Fruit fly (Drosophila melanogaster): ENCODE measurements around the gene CG31869.

CG31869 gene

dm6 chr2L:10792072-10792471 is 8.8 kb downstream of the CG31869 start:
- no peak for TF ChIP-seq Dif (GFP tag; optimal IDR thresholded peaks at IDR 0.05; ENCODE audit: partially characterized antibody)
- TF ChIP-seq dsf (GFP tag; optimal IDR thresholded peaks at IDR 0.05; ENCODE audit: borderline replicate concordance), result no peak
- TF ChIP-seq Dfd (GFP tag; optimal IDR thresholded peaks at IDR 0.05), result no peak
- TF ChIP-seq sv (GFP tag; optimal IDR thresholded peaks at IDR 0.05), result no peak
- TF ChIP-seq Hnf4 (GFP tag; optimal IDR thresholded peaks at IDR 0.05), result no peak
- TF ChIP-seq lola (GFP tag; optimal IDR thresholded peaks at IDR 0.05), result no peak
- no peak for TF ChIP-seq Sp1 (GFP tag; optimal IDR thresholded peaks at IDR 0.05)
- no peak for TF ChIP-seq Rel (GFP tag; optimal IDR thresholded peaks at IDR 0.05)
- no peak for TF ChIP-seq Rel (tag; optimal IDR thresholded peaks at IDR 0.05)
- no peak for TF ChIP-seq CG32264 (GFP tag; optimal IDR thresholded peaks at IDR 0.05)
- TF ChIP-seq sage (GFP tag; optimal IDR thresholded peaks at IDR 0.05), result no peak
- no peak for TF ChIP-seq ey (GFP tag; optimal IDR thresholded peaks at IDR 0.05)
- no peak for TF ChIP-seq HLH106 (tag; optimal IDR thresholded peaks at IDR 0.05)
- TF ChIP-seq CG9705 (GFP tag; optimal IDR thresholded peaks at IDR 0.05), result no peak

dm6 chr2L:10791343-10791742 is 9.6 kb downstream of the CG31869 start:
- no peak for TF ChIP-seq Vsx2 (GFP tag; optimal IDR thresholded peaks at IDR 0.05; ENCODE audit: partially characterized antibody)
- peak; percentile 18 for TF ChIP-seq CrebA (GFP tag; optimal IDR thresholded peaks at IDR 0.05; ENCODE audit: borderline replicate concordance)
- peak; percentile 9 for TF ChIP-seq rgr (GFP tag; optimal IDR thresholded peaks at IDR 0.05)
- TF ChIP-seq fru (GFP tag; optimal IDR thresholded peaks at IDR 0.05), result peak; percentile 90
- TF ChIP-seq foxo (GFP tag; optimal IDR thresholded peaks at IDR 0.05), result peak in 1 of 2 experiments; percentile 72
- peak; percentile 6 for TF ChIP-seq dmrt93B (GFP tag; optimal IDR thresholded peaks at IDR 0.05)
- peak; percentile 31 for TF ChIP-seq CG9705 (GFP tag; optimal IDR thresholded peaks at IDR 0.05)
- TF ChIP-seq dsf (GFP tag; optimal IDR thresholded peaks at IDR 0.05; ENCODE audit: borderline replicate concordance), result no peak
- peak; percentile 35 for TF ChIP-seq Hnf4 (GFP tag; optimal IDR thresholded peaks at IDR 0.05)
- no peak for TF ChIP-seq brk (GFP tag; optimal IDR thresholded peaks at IDR 0.05)
- TF ChIP-seq Jra (GFP tag; optimal IDR thresholded peaks at IDR 0.05), result no peak
- TF ChIP-seq N (GFP tag; optimal IDR thresholded peaks at IDR 0.05), result no peak
- peak; percentile 20 for TF ChIP-seq OdsH (GFP tag; optimal IDR thresholded peaks at IDR 0.05)
- TF ChIP-seq br (GFP tag; optimal IDR thresholded peaks at IDR 0.05), result peak; percentile 20
- TF ChIP-seq tai (GFP tag; optimal IDR thresholded peaks at IDR 0.05), result no peak
- TF ChIP-seq lola (GFP tag; optimal IDR thresholded peaks at IDR 0.05), result no peak
- TF ChIP-seq psq (GFP tag; optimal IDR thresholded peaks at IDR 0.05), result peak; percentile 39
- peak; percentile 49 for TF ChIP-seq h (GFP tag; optimal IDR thresholded peaks at IDR 0.05)
- TF ChIP-seq CG32264 (GFP tag; optimal IDR thresholded peaks at IDR 0.05), result no peak
- no peak for TF ChIP-seq usp (GFP tag; optimal IDR thresholded peaks at IDR 0.05)
- peak; percentile 68 for TF ChIP-seq Sp1 (GFP tag; optimal IDR thresholded peaks at IDR 0.05)
- peak; percentile 39 for TF ChIP-seq ey (GFP tag; optimal IDR thresholded peaks at IDR 0.05)
- no peak for TF ChIP-seq Hr83 (GFP tag; optimal IDR thresholded peaks at IDR 0.05; ENCODE audit: poor library complexity, severe bottlenecking)
- peak; percentile 62 for TF ChIP-seq HLH106 (tag; optimal IDR thresholded peaks at IDR 0.05)
- TF ChIP-seq woc (GFP tag; optimal IDR thresholded peaks at IDR 0.05), result peak; percentile 65

DNA sequence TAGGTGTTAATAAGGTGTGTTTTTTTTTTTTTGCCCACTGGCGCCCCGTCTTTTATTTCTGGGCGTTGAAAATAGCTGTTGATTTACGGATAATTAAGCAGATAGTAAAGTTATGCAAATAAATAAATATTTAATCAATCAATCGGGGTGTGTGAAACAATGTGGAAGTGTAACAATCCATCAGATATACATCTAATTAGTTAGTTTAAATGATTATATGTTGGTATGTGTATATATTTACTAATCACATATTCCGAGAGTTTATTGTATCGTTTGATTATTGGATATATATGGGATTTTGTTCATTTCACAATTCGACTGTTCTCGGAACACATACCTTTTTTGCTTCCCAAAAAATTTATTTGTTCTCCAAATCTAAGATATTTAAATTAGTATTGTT is 11.0 kb downstream of the CG31869 start, which contains the start of gene CG31870:
Gene CG31870 (plus strand): TSS at position 301 of the 400 bp plus-strand sequence.
- TF ChIP-seq woc (GFP tag; optimal IDR thresholded peaks at IDR 0.05) (no peak), Abd-B (GFP tag; optimal IDR thresholded peaks at IDR 0.05) (no peak), br (GFP tag; optimal IDR thresholded peaks at IDR 0.05) (no peak), sv (GFP tag; optimal IDR thresholded peaks at IDR 0.05) (no peak), CG32264 (GFP tag; optimal IDR thresholded peaks at IDR 0.05) (no peak), pan (optimal IDR thresholded peaks at IDR 0.05) (no peak), Myc (optimal IDR thresholded peaks at IDR 0.05) (no peak), brk (GFP tag; optimal IDR thresholded peaks at IDR 0.05) (no peak), Jra (GFP tag; optimal IDR thresholded peaks at IDR 0.05) (no peak)

- no peak for TF ChIP-seq Hr83 (GFP tag; optimal IDR thresholded peaks at IDR 0.05; ENCODE audit: poor library complexity, severe bottlenecking)
- TF ChIP-seq lola (GFP tag; optimal IDR thresholded peaks at IDR 0.05), result no peak
- TF ChIP-seq jim (GFP tag; optimal IDR thresholded peaks at IDR 0.05), result no peak
- no peak for TF ChIP-seq Rel (GFP tag; optimal IDR thresholded peaks at IDR 0.05)
- no peak for TF ChIP-seq Rel (tag; optimal IDR thresholded peaks at IDR 0.05)
- no peak for TF ChIP-seq sage (GFP tag; optimal IDR thresholded peaks at IDR 0.05)
- no peak for TF ChIP-seq Hnf4 (GFP tag; optimal IDR thresholded peaks at IDR 0.05)
- TF ChIP-seq woc (GFP tag; optimal IDR thresholded peaks at IDR 0.05), result no peak
- no peak for TF ChIP-seq br (GFP tag; optimal IDR thresholded peaks at IDR 0.05)
- TF ChIP-seq N (GFP tag; optimal IDR thresholded peaks at IDR 0.05), result no peak
- no peak for TF ChIP-seq OdsH (GFP tag; optimal IDR thresholded peaks at IDR 0.05)
- TF ChIP-seq h (GFP tag; optimal IDR thresholded peaks at IDR 0.05), result no peak
- no peak for TF ChIP-seq GATAd (GFP tag; optimal IDR thresholded peaks at IDR 0.05)
- no peak for TF ChIP-seq dl (GFP tag; optimal IDR thresholded peaks at IDR 0.05; ENCODE audit: insufficient read depth in 1 of 2, partially characterized antibody in 2 of 2)
- TF ChIP-seq pan (optimal IDR thresholded peaks at IDR 0.05), result no peak
- TF ChIP-seq HLH106 (tag; optimal IDR thresholded peaks at IDR 0.05), result no peak
- no peak for TF ChIP-seq usp (GFP tag; optimal IDR thresholded peaks at IDR 0.05)
- TF ChIP-seq tai (GFP tag; optimal IDR thresholded peaks at IDR 0.05), result no peak
Observed at dm6 chr2L:10781252-10781651, 19.7 kb downstream of the CG31869 start.

Data from whole organism, wandering third instar larva.